Fruit fly (Drosophila melanogaster): ENCODE measurements around the gene AGO2.

DNA sequence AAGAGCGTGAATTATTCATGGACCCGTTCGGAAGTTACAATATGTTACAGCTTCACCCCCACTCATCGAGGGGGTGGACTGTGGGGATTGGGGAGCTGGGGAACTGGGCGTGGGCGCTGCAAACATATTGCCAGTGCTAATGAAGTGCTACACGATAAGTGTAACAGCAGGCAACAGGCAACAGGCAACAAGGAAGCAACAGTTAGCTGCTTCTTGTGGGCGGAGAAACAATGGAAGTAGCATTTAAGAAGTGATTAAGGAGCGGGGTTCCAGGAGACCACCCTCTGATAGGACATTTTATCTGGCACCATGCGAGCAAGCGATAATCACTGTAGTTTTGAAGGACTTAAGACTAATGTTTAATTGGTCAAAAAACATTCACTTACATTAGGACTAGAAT lies 12.6 kb upstream of the AGO2 start:
- TF ChIP-seq Dll (optimal IDR thresholded peaks at IDR 0.05), result no peak
- no peak for TF ChIP-seq pan (optimal IDR thresholded peaks at IDR 0.05)
